Fruit fly (Drosophila melanogaster) whole organism, embryonic: ENCODE data around the gene mRpL4.

Experiments used
- Ada2b ChIP-seq: fragments of 200-800 bp; sonication (Bioruptor generic); IDR thresholded peaks from 2 replicates; pipeline ENCODE4 v1.3.6; 2022; ENCODE audit warnings: missing biosample characterization, missing genetic modification characterization
- B-H1 ChIP-seq: fragments of 200-800 bp; sonication (Bioruptor generic); IDR thresholded peaks from 3 replicates; pipeline ENCODE4 v1.3.6; 2022; ENCODE audit warnings: missing biosample characterization, missing genetic modification characterization
- C15 ChIP-seq: fragments of 200-800 bp; sonication (Bioruptor generic); IDR thresholded peaks from 3 replicates; pipeline ENCODE4 v1.3.6; 2022; ENCODE audit warnings: missing biosample characterization, missing genetic modification characterization
- CG10274 ChIP-seq: fragments of 200-800 bp; sonication (Bioruptor generic); optimal IDR thresholded peaks from 3 replicates; lab custom pipeline; 2017; ENCODE audit warnings: missing biosample characterization, mild to moderate bottlenecking, missing genetic modification characterization
- CG11085 ChIP-seq: fragments of 200-800 bp; sonication (Bioruptor generic); IDR thresholded peaks from 2 replicates; pipeline ENCODE4 v1.3.6; 2022; ENCODE audit warnings: missing biosample characterization, missing genetic modification characterization
- CG11093 ChIP-seq: fragments of 200-800 bp; sonication (Bioruptor generic); IDR thresholded peaks from 3 replicates; pipeline ENCODE4 v1.3.6; 2022; ENCODE audit warnings: missing biosample characterization, missing genetic modification characterization
- CG11723 ChIP-seq: fragments of 200-800 bp; sonication (Bioruptor generic); optimal IDR thresholded peaks from 2 replicates; lab custom pipeline; 2017; ENCODE audit warnings: missing biosample characterization, mild to moderate bottlenecking, missing genetic modification characterization
- CG13296 ChIP-seq: fragments of 200-800 bp; sonication (Bioruptor generic); optimal IDR thresholded peaks from 3 replicates; lab custom pipeline; 2018; ENCODE audit warnings: missing biosample characterization, mild to moderate bottlenecking, missing genetic modification characterization
- CG13775 ChIP-seq: fragments of 200-800 bp; sonication (Bioruptor generic); optimal IDR thresholded peaks from 3 replicates; lab custom pipeline; 2017; ENCODE audit warnings: missing biosample characterization, mild to moderate bottlenecking, missing genetic modification characterization
- CG1529 ChIP-seq: fragments of 200-800 bp; sonication (Bioruptor generic); optimal IDR thresholded peaks from 3 replicates; lab custom pipeline; 2018; ENCODE audit warnings: missing biosample characterization, missing genetic modification characterization
- CG1602 ChIP-seq: fragments of 200-800 bp; sonication (Bioruptor generic); optimal IDR thresholded peaks from 3 replicates; lab custom pipeline; 2016; ENCODE audit warnings: missing biosample characterization, missing genetic modification characterization
- CG16779 ChIP-seq: fragments of 200-800 bp; sonication (Bioruptor generic); IDR thresholded peaks from 2 replicates; pipeline ENCODE4 v1.3.6; 2022; ENCODE audit warnings: missing biosample characterization, missing genetic modification characterization
- CG16815 ChIP-seq: fragments of 200-800 bp; sonication (Bioruptor generic); optimal IDR thresholded peaks from 3 replicates; lab custom pipeline; 2017; ENCODE audit warnings: missing biosample characterization, mild to moderate bottlenecking, missing genetic modification characterization
- CG17612 ChIP-seq: fragments of 200-800 bp; sonication (Bioruptor generic); IDR thresholded peaks from 2 replicates; pipeline ENCODE4 v1.3.6; 2022; ENCODE audit warnings: missing biosample characterization, missing genetic modification characterization
- CG1792 ChIP-seq: fragments of 200-800 bp; sonication (Bioruptor generic); optimal IDR thresholded peaks from 2 replicates; lab custom pipeline; 2016; ENCODE audit warnings: missing biosample characterization, missing genetic modification characterization
- CG2875 ChIP-seq: fragments of 200-800 bp; sonication (Bioruptor generic); optimal IDR thresholded peaks from 2 replicates; lab custom pipeline; 2017; ENCODE audit warnings: missing biosample characterization, mild to moderate bottlenecking, missing genetic modification characterization, missing genetic modification reagents
- CG31441 ChIP-seq: fragments of 200-800 bp; sonication (Bioruptor generic); IDR thresholded peaks from 2 replicates; pipeline ENCODE4 v1.3.6; 2022; ENCODE audit warnings: missing biosample characterization, missing genetic modification characterization
- CG3838 ChIP-seq: fragments of 200-800 bp; sonication (Bioruptor generic); optimal IDR thresholded peaks from 3 replicates; lab custom pipeline; 2016; ENCODE audit warnings: missing biosample characterization, missing genetic modification characterization
- CG4424 ChIP-seq: fragments of 200-800 bp; sonication (Bioruptor generic); optimal IDR thresholded peaks from 3 replicates; lab custom pipeline; 2016; ENCODE audit warnings: missing biosample characterization, missing genetic modification characterization
- CG7786 ChIP-seq: fragments of 200-800 bp; sonication (Bioruptor generic); optimal IDR thresholded peaks from 2 replicates; lab custom pipeline; 2016; ENCODE audit warnings: missing biosample characterization, missing genetic modification characterization
- CG8281 ChIP-seq: fragments of 200-800 bp; sonication (Bioruptor generic); optimal IDR thresholded peaks from 2 replicates; lab custom pipeline; 2018; ENCODE audit warnings: missing biosample characterization, mild to moderate bottlenecking, missing genetic modification characterization, moderate library complexity
- CG9437 ChIP-seq: fragments of 200-800 bp; sonication (Bioruptor generic); optimal IDR thresholded peaks from 2 replicates; lab custom pipeline; 2018; ENCODE audit warnings: missing biosample characterization, mild to moderate bottlenecking, missing genetic modification characterization
- CG9932 ChIP-seq: fragments of 200-800 bp; sonication (Bioruptor generic); IDR thresholded peaks from 2 replicates; pipeline ENCODE4 v1.3.6; 2022; ENCODE audit warnings: missing biosample characterization, missing genetic modification characterization
- Dbx ChIP-seq: fragments of 200-800 bp; sonication (Bioruptor generic); IDR thresholded peaks from 3 replicates; pipeline ENCODE4 v1.3.6; 2022; ENCODE audit warnings: missing biosample characterization, missing genetic modification characterization
- Dref ChIP-seq: fragments of 200-800 bp; sonication (Bioruptor generic); IDR thresholded peaks from 2 replicates; pipeline ENCODE4 v1.3.6; 2022; ENCODE audit warnings: missing biosample characterization, missing genetic modification characterization
- E2f2 ChIP-seq: fragments of 200-800 bp; sonication (Bioruptor generic); IDR thresholded peaks from 2 replicates; pipeline ENCODE4 v1.3.6; 2022; ENCODE audit warnings: missing biosample characterization, missing genetic modification characterization
- ERR ChIP-seq: fragments of 200-800 bp; sonication (Bioruptor generic); optimal IDR thresholded peaks from 2 replicates; lab custom pipeline; 2016; ENCODE audit warnings: missing biosample characterization, missing genetic modification characterization
- Mrtf ChIP-seq: fragments of 200-800 bp; sonication (Bioruptor generic); IDR thresholded peaks from 3 replicates; pipeline ENCODE4 v1.3.6; 2022; ENCODE audit warnings: missing biosample characterization, missing genetic modification characterization
- NK7.1 ChIP-seq: fragments of 200-800 bp; sonication (Bioruptor generic); optimal IDR thresholded peaks from 3 replicates; lab custom pipeline; 2016; ENCODE audit warnings: missing biosample characterization, missing genetic modification characterization
- Nf-YC ChIP-seq: fragments of 200-800 bp; optimal IDR thresholded peaks from 3 replicates; lab custom pipeline; 2019; ENCODE audit warnings: missing biosample characterization, mild to moderate bottlenecking, missing genetic modification characterization, moderate library complexity
- Optix ChIP-seq: fragments of 200-800 bp; sonication (Bioruptor generic); IDR thresholded peaks from 3 replicates; pipeline ENCODE4 v1.3.6; 2022; ENCODE audit warnings: missing biosample characterization, missing genetic modification characterization
- amos ChIP-seq: fragments of 200-800 bp; sonication (Bioruptor generic); IDR thresholded peaks from 2 replicates; pipeline ENCODE4 v1.3.6; 2022; ENCODE audit warnings: missing biosample characterization, missing genetic modification characterization; ENCODE audit not compliant: partially characterized antibody
- bsh ChIP-seq, 2 experiments: fragments of 200-800 bp; sonication (Bioruptor generic); optimal IDR thresholded peaks; 2 replicates each; lab custom pipeline; 2017 to 2018; ENCODE audit warnings: mild to moderate bottlenecking in 2 of 2, missing biosample characterization in 2 of 2, missing genetic modification characterization in 2 of 2, moderate library complexity in 1 of 2
- ci ChIP-seq: fragments of 200-800 bp; sonication (Bioruptor generic); IDR thresholded peaks from 3 replicates; pipeline ENCODE4 v1.3.6; 2022; ENCODE audit warnings: missing biosample characterization, missing genetic modification characterization
- crol ChIP-seq: fragments of 200-800 bp; sonication (Bioruptor generic); IDR thresholded peaks from 2 replicates; pipeline ENCODE4 v1.3.6; 2022; ENCODE audit warnings: missing biosample characterization, missing genetic modification characterization
- ems ChIP-seq: fragments of 200-800 bp; sonication (Bioruptor generic); optimal IDR thresholded peaks from 3 replicates; lab custom pipeline; 2016; ENCODE audit warnings: missing biosample characterization, missing genetic modification characterization
- gt ChIP-seq: fragments of 200-800 bp; sonication (Bioruptor generic); IDR thresholded peaks from 2 replicates; pipeline ENCODE4 v1.3.6; 2022; ENCODE audit warnings: missing biosample characterization, missing genetic modification characterization
- klu ChIP-seq: fragments of 200-800 bp; sonication (Bioruptor generic); IDR thresholded peaks from 2 replicates; pipeline ENCODE4 v1.3.6; 2022; ENCODE audit warnings: missing biosample characterization, missing genetic modification characterization
- lov ChIP-seq, 2 experiments: fragments of 200-800 bp in 1 of 2; fragments of >200 bp in 1 of 2; sonication (Bioruptor generic) in 1 of 2; IDR thresholded peaks in 1 of 2; optimal IDR thresholded peaks in 1 of 2; 2 replicates in 1 of 2; 3 replicates in 1 of 2; pipeline versions ENCODE4 v1.3.6 to Lab custom; 2017 to 2022; ENCODE audit warnings: missing biosample characterization in 1 of 2, missing genetic modification characterization in 1 of 2
- nerfin-1 ChIP-seq: fragments of 200-800 bp; sonication (Bioruptor generic); optimal IDR thresholded peaks from 3 replicates; lab custom pipeline; 2019; ENCODE audit warnings: missing biosample characterization, mild to moderate bottlenecking, missing genetic modification characterization, moderate library complexity
- onecut ChIP-seq: fragments of 200-800 bp; sonication (Bioruptor generic); IDR thresholded peaks from 2 replicates; pipeline ENCODE4 v1.3.6; 2022; ENCODE audit warnings: missing biosample characterization, missing genetic modification characterization
- pan ChIP-seq, 4 experiments: fragments of >200 bp in 3 of 4; fragments of 200-800 bp in 1 of 4; sonication (Bioruptor generic) in 1 of 4; optimal IDR thresholded peaks in 3 of 4; IDR thresholded peaks in 1 of 4; 2 replicates each; pipeline versions ENCODE4 v1.3.6 to Lab custom; 2017 to 2022; ENCODE audit warnings: missing biosample characterization in 2 of 4, missing genetic modification characterization in 2 of 4, mixed read lengths in 1 of 4
- pita ChIP-seq: fragments of 200-800 bp; sonication (Bioruptor generic); optimal IDR thresholded peaks from 2 replicates; lab custom pipeline; 2017; ENCODE audit warnings: missing biosample characterization, mild to moderate bottlenecking, missing genetic modification characterization
- pzg ChIP-seq: fragments of 200-800 bp; sonication (Bioruptor generic); optimal IDR thresholded peaks from 3 replicates; lab custom pipeline; 2018; ENCODE audit warnings: missing biosample characterization, mild to moderate bottlenecking, missing genetic modification characterization, moderate library complexity
- sens ChIP-seq: fragments of 200-800 bp; sonication (Bioruptor generic); peaks from one replicate; lab custom pipeline; 2016; ENCODE audit warnings: missing biosample characterization, missing genetic modification characterization
- sisA ChIP-seq: fragments of 200-800 bp; sonication (Bioruptor generic); IDR thresholded peaks from 2 replicates; pipeline ENCODE4 v1.3.6; 2022; ENCODE audit warnings: missing biosample characterization, missing genetic modification characterization
- tup ChIP-seq: fragments of 200-800 bp; sonication (Bioruptor generic); optimal IDR thresholded peaks from 2 replicates; lab custom pipeline; 2016; ENCODE audit warnings: missing biosample characterization, mild to moderate bottlenecking, missing genetic modification characterization, moderate library complexity
- zen2 ChIP-seq: fragments of 200-800 bp; sonication (Bioruptor generic); IDR thresholded peaks from 3 replicates; pipeline ENCODE4 v1.3.6; 2022; ENCODE audit warnings: missing biosample characterization, missing genetic modification characterization; ENCODE audit not compliant: partially characterized antibody

The mRpL4 gene

dm6 chr2L:16325515-16326257 is 3.2 kb downstream of the mRpL4 start, which contains the start of gene cact (continued):
- TF ChIP-seq CG11723 (peak; percentile 82), NK7.1 (GFP tag; lab: Kevin White, UChicago) (peak; percentile 85), Dbx (GFP tag; lab: Robert Waterston, UW) (peak; percentile 91), pzg (GFP tag; lab: Kevin White, UChicago) (peak; percentile 66), bsh (GFP tag; optimal IDR thresholded peaks at IDR 0.05; lab: Kevin White, UChicago) (peak; percentile 41 to 94), CG13296 (GFP tag; lab: Kevin White, UChicago) (peak; percentile 85), ci (GFP tag; lab: Robert Waterston, UW) (peak; percentile 89), onecut (GFP tag; lab: Robert Waterston, UW) (peak; percentile 66), sisA (GFP tag; lab: Robert Waterston, UW) (peak; percentile 88), CG11093 (GFP tag; lab: Robert Waterston, UW) (peak; percentile 77), Mrtf (GFP tag; lab: Robert Waterston, UW) (peak; percentile 86; the same call in 2 of the 3 replicates), B-H1 (GFP tag; lab: Robert Waterston, UW) (peak; percentile 80), zen2 (GFP tag; lab: Robert Waterston, UW) (no peak), CG1602 (GFP tag; lab: Kevin White, UChicago) (peak; percentile 93), CG2875 (GFP tag; lab: Kevin White, UChicago) (peak; percentile 76), CG3838 (peak; percentile 83), ems (GFP tag; lab: Kevin White, UChicago) (peak; percentile 90), Optix (peak; percentile 83; the same call in 2 of the 3 replicates), Nf-YC (tag; lab: Kevin White, UChicago) (peak; percentile 84), ERR (GFP tag; lab: Kevin White, UChicago) (peak; percentile 90), CG7786 (GFP tag; lab: Kevin White, UChicago) (peak; percentile 95), amos (GFP tag; lab: Robert Waterston, UW) (0 out of 2 replicates have a peak, but pooled peaks have one; percentile 30), klu (peak; percentile 86), C15 (GFP tag; lab: Robert Waterston, UW) (0 out of 3 replicates have a peak, but pooled peaks have one; percentile 53), CG1792 (GFP tag; lab: Kevin White, UChicago) (peak; percentile 91), CG11085 (peak; percentile 71), pan (optimal IDR thresholded peaks at IDR 0.05; lab: Kevin White, UChicago) (no peak), pan (GFP tag; optimal IDR thresholded peaks at IDR 0.05 in 1 of 2, IDR thresholded peaks at IDR 0.05 in 1 of 2) (peak in 1 of 2 experiments; percentile 89), CG8281 (tag; lab: Kevin White, UChicago) (peak; percentile 68), CG17612 (peak; percentile 58; the same call in 1 of the 2 replicates), CG9932 (peak; percentile 94), CG9437 (GFP tag; lab: Kevin White, UChicago) (peak; percentile 79), Dref (GFP tag; lab: Robert Waterston, UW) (no peak), CG1529 (GFP tag; lab: Kevin White, UChicago) (peak; percentile 82), Ada2b (GFP tag; lab: Robert Waterston, UW) (peak; percentile 87), CG4424 (GFP tag; lab: Kevin White, UChicago) (peak; percentile 92), CG16815 (GFP tag; lab: Kevin White, UChicago) (peak; percentile 88), nerfin-1 (peak; percentile 81), crol (GFP tag; lab: Robert Waterston, UW) (no peak; the same call in none of the 2 replicates), CG10274 (GFP tag; lab: Kevin White, UChicago) (peak; percentile 4), tup (GFP tag; lab: Kevin White, UChicago) (peak; percentile 89), CG13775 (GFP tag; lab: Kevin White, UChicago) (peak; percentile 93), gt (GFP tag; lab: Robert Waterston, UW) (peak; percentile 71; the same call in 1 of the 2 replicates), CG16779 (peak; percentile 68; the same call in 1 of the 2 replicates), E2f2 (GFP tag; lab: Robert Waterston, UW) (peak; percentile 79), sens (GFP tag; lab: Kevin White, UChicago) (peak; percentile 99), CG31441 (peak; percentile 87), lov (optimal IDR thresholded peaks at IDR 0.05; lab: Kevin White, UChicago) (no peak), lov (GFP tag; IDR thresholded peaks at IDR 0.05; lab: Robert Waterston, UW) (peak; percentile 66; the same call in 2 of the 3 replicates), pita (GFP tag; lab: Kevin White, UChicago) (no peak)
